Fruit fly (Drosophila melanogaster) whole organism, prepupa: ENCODE data around the gene boi.

ENCODE experiments used
- CG15336 ChIP-seq: fragments of 200-800 bp; sonication (Bioruptor generic); IDR thresholded peaks from 2 replicates; pipeline ENCODE4 v1.3.6; 2022; ENCODE audit warnings: missing biosample characterization, missing genetic modification characterization
- CG16779 ChIP-seq: fragments of 200-800 bp; sonication (Bioruptor generic); optimal IDR thresholded peaks from 3 replicates; lab custom pipeline; 2017; ENCODE audit warnings: missing biosample characterization, mild to moderate bottlenecking, missing genetic modification characterization
- CG6276 ChIP-seq: fragments of 200-800 bp; sonication (Bioruptor generic); optimal IDR thresholded peaks from 2 replicates; lab custom pipeline; 2017; ENCODE audit warnings: missing biosample characterization, mild to moderate bottlenecking, missing genetic modification characterization
- Eip78C ChIP-seq: fragments of 200-800 bp; sonication (Bioruptor generic); peaks from one replicate; lab custom pipeline; 2016; ENCODE audit warnings: missing biosample characterization, missing genetic modification characterization
- Ets21C ChIP-seq: fragments of 200-800 bp; sonication (Bioruptor generic); optimal IDR thresholded peaks from 3 replicates; lab custom pipeline; 2016; ENCODE audit warnings: missing biosample characterization, missing genetic modification characterization
- Hr38 ChIP-seq: sonication (Bioruptor generic); optimal IDR thresholded peaks from 2 replicates; lab custom pipeline; 2016; ENCODE audit warnings: missing biosample characterization, missing genetic modification characterization
- Met ChIP-seq: fragments of 200-800 bp; sonication (Bioruptor generic); optimal IDR thresholded peaks from 3 replicates; lab custom pipeline; 2016; ENCODE audit warnings: missing biosample characterization, missing genetic modification characterization
- OdsH ChIP-seq: fragments of 200-800 bp; sonication (Bioruptor generic); optimal IDR thresholded peaks from 3 replicates; lab custom pipeline; 2016; ENCODE audit warnings: missing biosample characterization, missing genetic modification characterization
- Sox102F ChIP-seq: fragments of 200-800 bp; sonication (Bioruptor generic); optimal IDR thresholded peaks from 2 replicates; lab custom pipeline; 2016; ENCODE audit warnings: missing biosample characterization, mild to moderate bottlenecking, missing genetic modification characterization
- Sox15 ChIP-seq: fragments of 200-800 bp; sonication (Bioruptor generic); optimal IDR thresholded peaks from 3 replicates; lab custom pipeline; 2016; ENCODE audit warnings: missing biosample characterization, missing genetic modification characterization
- dsx ChIP-seq: fragments of 200-800 bp; optimal IDR thresholded peaks from 3 replicates; lab custom pipeline; 2019; ENCODE audit warnings: missing biosample characterization, mild to moderate bottlenecking, missing genetic modification characterization, moderate library complexity; ENCODE audit not compliant: poor library complexity, severe bottlenecking
- ss ChIP-seq, 2 experiments: fragments of 200-800 bp; sonication (Bioruptor generic); optimal IDR thresholded peaks; 2 replicates in 1 of 2; 3 replicates in 1 of 2; lab custom pipeline; 2017 to 2018; ENCODE audit warnings: mild to moderate bottlenecking in 2 of 2, missing biosample characterization in 2 of 2, missing genetic modification characterization in 2 of 2, moderate library complexity in 1 of 2

dm6 chrX:2410805-2411204 is 59.0 kb downstream of the boi start, which contains the start of gene CG12496:
- TF ChIP-seq CG16779, result no peak
- no peak for TF ChIP-seq ss (GFP tag; optimal IDR thresholded peaks at IDR 0.05; lab: Kevin White, UChicago)
- no peak for TF ChIP-seq CG15336 (GFP tag; lab: Robert Waterston, UW)
- no peak for TF ChIP-seq CG6276
- TF ChIP-seq Met (GFP tag; lab: Kevin White, UChicago), result no peak
- TF ChIP-seq Ets21C, result no peak
- no peak for TF ChIP-seq OdsH (GFP tag; lab: Kevin White, UChicago)
- no peak for TF ChIP-seq Hr38 (GFP tag; lab: Kevin White, UChicago)
- TF ChIP-seq Sox102F (GFP tag; lab: Kevin White, UChicago), result no peak
- TF ChIP-seq dsx (GFP tag; lab: Kevin White, UChicago), result no peak
- TF ChIP-seq Eip78C, result no peak
- no peak for TF ChIP-seq Sox15 (GFP tag; lab: Kevin White, UChicago)
